Worm (Caenorhabditis elegans) whole organism, early embryonic: Measurements from ENCODE around the gene F17C8.6.

Source experiments
- ama-1 ChIP-seq: fragments of 150-350 bp; optimal IDR thresholded peaks from 2 replicates; lab custom pipeline; 2014
- sea-1 ChIP-seq: fragments of 200-800 bp; sonication (Bioruptor generic); conservative IDR thresholded peaks from 2 replicates; pipeline ENCODE4 v1.3.6; 2022; ENCODE audit warnings: missing genetic modification characterization, missing compliant biosample characterization

ce11 chrIII:4767869-4768645, 22.2 kb upstream of the F17C8.6 start:
- TF ChIP-seq sea-1 (GFP tag; lab: Robert Waterston, UW): no peak
- no peak for TF ChIP-seq ama-1
